Fruit fly (Drosophila melanogaster) S2 (cell line): ENCODE data around the gene CG2816.

Experiments
- CG8478 ChIP-seq: fragments of >200 bp; optimal IDR thresholded peaks from 2 replicates; lab custom pipeline; 2018
- CTCF ChIP-seq, 2 experiments: fragments of >200 bp; optimal IDR thresholded peaks; 2 replicates each; lab custom pipeline; 2018

dm6 chr2L:3655698-3656105, 47.8 kb upstream of the CG2816 start:
- TF ChIP-seq CTCF (optimal IDR thresholded peaks at IDR 0.05; lab: Kevin White, UChicago) (no peak), CG8478 (lab: Kevin White, UChicago) (no peak)
